Fruit fly (Drosophila melanogaster) whole organism, embryonic: Measurements from ENCODE around the gene CG14971.

Experiments used
- ATbp ChIP-seq: fragments of 200-800 bp; sonication (Bioruptor generic); optimal IDR thresholded peaks from 2 replicates; lab custom pipeline; 2017; ENCODE audit warnings: missing biosample characterization, mild to moderate bottlenecking, missing genetic modification characterization, missing genetic modification reagents
- Adf1 ChIP-seq: fragments of 200-800 bp; sonication (Bioruptor generic); IDR thresholded peaks from 2 replicates; pipeline ENCODE4 v1.3.6; 2022; ENCODE audit warnings: missing biosample characterization, missing genetic modification characterization
- Atf3 ChIP-seq: fragments of 200-800 bp; sonication (Bioruptor generic); optimal IDR thresholded peaks from 3 replicates; lab custom pipeline; 2016; ENCODE audit warnings: missing biosample characterization, missing genetic modification characterization
- BEAF-32 ChIP-seq: fragments of 200-800 bp; sonication (Bioruptor generic); optimal IDR thresholded peaks from 3 replicates; lab custom pipeline; 2017; ENCODE audit warnings: missing biosample characterization, missing genetic modification characterization, mild to moderate bottlenecking, moderate library complexity, missing genetic modification reagents
- CG10431 ChIP-seq: fragments of 200-800 bp; sonication (Bioruptor generic); optimal IDR thresholded peaks from 3 replicates; lab custom pipeline; 2018; ENCODE audit warnings: missing biosample characterization, mild to moderate bottlenecking, missing genetic modification characterization
- CG11093 ChIP-seq: fragments of 200-800 bp; sonication (Bioruptor generic); IDR thresholded peaks from 3 replicates; pipeline ENCODE4 v1.3.6; 2022; ENCODE audit warnings: missing biosample characterization, missing genetic modification characterization
- CG11398 ChIP-seq: fragments of 200-800 bp; sonication (Bioruptor generic); optimal IDR thresholded peaks from 2 replicates; lab custom pipeline; 2016; ENCODE audit warnings: missing biosample characterization, missing genetic modification characterization
- CG12155 ChIP-seq: fragments of 200-800 bp; sonication (Bioruptor generic); optimal IDR thresholded peaks from 3 replicates; lab custom pipeline; 2016; ENCODE audit warnings: missing biosample characterization, missing genetic modification characterization
- CG12299 ChIP-seq: fragments of 200-800 bp; sonication (Bioruptor generic); optimal IDR thresholded peaks from 2 replicates; lab custom pipeline; 2018; ENCODE audit warnings: missing biosample characterization, mild to moderate bottlenecking, missing genetic modification characterization
- CG12391 ChIP-seq: fragments of 200-800 bp; sonication (Bioruptor generic); optimal IDR thresholded peaks from 3 replicates; lab custom pipeline; 2018; ENCODE audit warnings: missing biosample characterization, mild to moderate bottlenecking, missing genetic modification characterization, moderate library complexity
- CG13123 ChIP-seq: fragments of 200-800 bp; sonication (Bioruptor generic); optimal IDR thresholded peaks from 2 replicates; lab custom pipeline; 2016; ENCODE audit warnings: missing biosample characterization, missing genetic modification characterization
- CG13624 ChIP-seq: fragments of 200-800 bp; sonication (Bioruptor generic); optimal IDR thresholded peaks from 2 replicates; lab custom pipeline; 2016; ENCODE audit warnings: missing biosample characterization, missing genetic modification characterization
- CG14014 ChIP-seq: fragments of 200-800 bp; sonication (Bioruptor generic); IDR thresholded peaks from 2 replicates; pipeline ENCODE4 v1.3.6; 2022; ENCODE audit warnings: missing biosample characterization, missing genetic modification characterization
- CG14710 ChIP-seq: fragments of 200-800 bp; sonication (Bioruptor generic); optimal IDR thresholded peaks from 3 replicates; lab custom pipeline; 2019; ENCODE audit warnings: missing biosample characterization, mild to moderate bottlenecking, missing genetic modification characterization, moderate library complexity
- CG17186 ChIP-seq: fragments of 200-800 bp; sonication (Bioruptor generic); optimal IDR thresholded peaks from 3 replicates; lab custom pipeline; 2017; ENCODE audit warnings: missing biosample characterization, missing genetic modification reagents, missing genetic modification characterization
- CG18764 ChIP-seq: fragments of 200-800 bp; sonication (Bioruptor generic); optimal IDR thresholded peaks from 3 replicates; lab custom pipeline; 2016; ENCODE audit warnings: missing biosample characterization, missing genetic modification characterization
- CG2120 ChIP-seq: fragments of 200-800 bp; sonication (Bioruptor generic); optimal IDR thresholded peaks from 3 replicates; lab custom pipeline; 2016; ENCODE audit warnings: missing biosample characterization, missing genetic modification characterization
- CG2202 ChIP-seq: fragments of 200-800 bp; sonication (Bioruptor generic); optimal IDR thresholded peaks from 2 replicates; lab custom pipeline; 2018; ENCODE audit warnings: missing biosample characterization, mild to moderate bottlenecking, missing genetic modification characterization
- CG31365 ChIP-seq: fragments of 200-800 bp; sonication (Bioruptor generic); optimal IDR thresholded peaks from 2 replicates; lab custom pipeline; 2018; ENCODE audit warnings: missing biosample characterization, mild to moderate bottlenecking, missing genetic modification characterization
- CG31388 ChIP-seq: fragments of 200-800 bp; sonication (Bioruptor generic); optimal IDR thresholded peaks from 2 replicates; lab custom pipeline; 2016; ENCODE audit warnings: missing biosample characterization, missing genetic modification characterization
- CG31441 ChIP-seq: fragments of 200-800 bp; sonication (Bioruptor generic); IDR thresholded peaks from 2 replicates; pipeline ENCODE4 v1.3.6; 2022; ENCODE audit warnings: missing biosample characterization, missing genetic modification characterization
- CG3407 ChIP-seq: fragments of 200-800 bp; sonication (Bioruptor generic); optimal IDR thresholded peaks from 2 replicates; lab custom pipeline; 2018; ENCODE audit warnings: missing biosample characterization, mild to moderate bottlenecking, missing genetic modification characterization
- CG42726 ChIP-seq: fragments of 200-800 bp; sonication (Bioruptor generic); IDR thresholded peaks from 2 replicates; pipeline ENCODE4 v1.3.6; 2022; ENCODE audit warnings: missing biosample characterization, missing genetic modification characterization; ENCODE audit not compliant: partially characterized antibody
- CG4282 ChIP-seq: fragments of 200-800 bp; sonication (Bioruptor generic); optimal IDR thresholded peaks from 2 replicates; lab custom pipeline; 2016; ENCODE audit warnings: missing biosample characterization, missing genetic modification characterization
- CG8359 ChIP-seq: fragments of 200-800 bp; sonication (Bioruptor generic); optimal IDR thresholded peaks from 2 replicates; lab custom pipeline; 2017; ENCODE audit warnings: missing biosample characterization, mild to moderate bottlenecking, missing genetic modification characterization, borderline replicate concordance
- CG9727 ChIP-seq: fragments of 200-800 bp; sonication (Bioruptor generic); optimal IDR thresholded peaks from 3 replicates; lab custom pipeline; 2017; ENCODE audit warnings: missing biosample characterization, mild to moderate bottlenecking, missing genetic modification characterization
- D ChIP-seq, 2 experiments: fragments of 200-800 bp in 1 of 2; fragments of >200 bp in 1 of 2; sonication (Bioruptor generic) in 1 of 2; optimal IDR thresholded peaks; 2 replicates in 1 of 2; 3 replicates in 1 of 2; lab custom pipeline; 2017; ENCODE audit warnings: mild to moderate bottlenecking in 1 of 2, missing biosample characterization in 1 of 2, missing genetic modification characterization in 1 of 2, missing genetic modification reagents in 1 of 2
- Elba2 ChIP-seq: fragments of 200-800 bp; sonication (Bioruptor generic); optimal IDR thresholded peaks from 3 replicates; lab custom pipeline; 2016; ENCODE audit warnings: missing biosample characterization, missing genetic modification characterization
- H15 ChIP-seq: fragments of 200-800 bp; sonication (Bioruptor generic); IDR thresholded peaks from 3 replicates; pipeline ENCODE4 v1.3.6; 2022; ENCODE audit warnings: missing biosample characterization, missing genetic modification characterization
- Hand ChIP-seq: fragments of 200-800 bp; sonication (Bioruptor generic); optimal IDR thresholded peaks from 2 replicates; lab custom pipeline; 2017; ENCODE audit warnings: mild to moderate bottlenecking, missing biosample characterization, missing genetic modification reagents, missing genetic modification characterization
- HmgD ChIP-seq: fragments of 200-800 bp; sonication (Bioruptor generic); optimal IDR thresholded peaks from 3 replicates; lab custom pipeline; 2016; ENCODE audit warnings: missing biosample characterization, missing genetic modification characterization
- HmgZ ChIP-seq: fragments of 200-800 bp; sonication (Bioruptor generic); optimal IDR thresholded peaks from 2 replicates; lab custom pipeline; 2018; ENCODE audit warnings: missing biosample characterization, mild to moderate bottlenecking, missing genetic modification characterization
- Lpt ChIP-seq: fragments of >200 bp; optimal IDR thresholded peaks from 2 replicates; lab custom pipeline; 2018; ENCODE audit warnings: missing biosample characterization, missing genetic modification characterization
- MTF-1 ChIP-seq: fragments of 200-800 bp; sonication (Bioruptor generic); optimal IDR thresholded peaks from 2 replicates; lab custom pipeline; 2018; ENCODE audit warnings: missing biosample characterization, mild to moderate bottlenecking, missing genetic modification characterization, borderline replicate concordance
- Xbp1 ChIP-seq: fragments of 200-800 bp; sonication (Bioruptor generic); optimal IDR thresholded peaks from 3 replicates; lab custom pipeline; 2016; ENCODE audit warnings: missing biosample characterization, mild to moderate bottlenecking, missing genetic modification characterization
- ab ChIP-seq: fragments of 200-800 bp; sonication (Bioruptor generic); optimal IDR thresholded peaks from 2 replicates; lab custom pipeline; 2016; ENCODE audit warnings: missing biosample characterization, missing genetic modification characterization
- bsh ChIP-seq, 2 experiments: fragments of 200-800 bp; sonication (Bioruptor generic); optimal IDR thresholded peaks; 2 replicates each; lab custom pipeline; 2017 to 2018; ENCODE audit warnings: mild to moderate bottlenecking in 2 of 2, missing biosample characterization in 2 of 2, missing genetic modification characterization in 2 of 2, moderate library complexity in 1 of 2
- jing ChIP-seq: fragments of 200-800 bp; sonication (Bioruptor generic); optimal IDR thresholded peaks from 2 replicates; lab custom pipeline; 2018; ENCODE audit warnings: missing biosample characterization, mild to moderate bottlenecking, missing genetic modification characterization
- kni ChIP-seq: fragments of 200-800 bp; sonication (Bioruptor generic); optimal IDR thresholded peaks from 3 replicates; lab custom pipeline; 2017; ENCODE audit warnings: mild to moderate bottlenecking, missing biosample characterization, missing genetic modification reagents, missing genetic modification characterization
- knrl ChIP-seq: fragments of 200-800 bp; sonication (Bioruptor generic); IDR thresholded peaks from 3 replicates; pipeline ENCODE4 v1.3.6; 2022; ENCODE audit warnings: missing biosample characterization, missing genetic modification characterization; ENCODE audit not compliant: partially characterized antibody
- mld ChIP-seq: fragments of 200-800 bp; sonication (Bioruptor generic); IDR thresholded peaks from 3 replicates; pipeline ENCODE4 v1.3.6; 2022; ENCODE audit warnings: missing biosample characterization, missing genetic modification characterization; ENCODE audit not compliant: partially characterized antibody
- nau ChIP-seq: fragments of 200-800 bp; sonication (Bioruptor generic); optimal IDR thresholded peaks from 3 replicates; lab custom pipeline; 2017; ENCODE audit warnings: missing biosample characterization, mild to moderate bottlenecking, missing genetic modification characterization, missing genetic modification reagents
- nom ChIP-seq: fragments of 200-800 bp; sonication (Bioruptor generic); optimal IDR thresholded peaks from 2 replicates; lab custom pipeline; 2017; ENCODE audit warnings: missing biosample characterization, missing genetic modification characterization, mild to moderate bottlenecking, moderate library complexity, missing genetic modification reagents
- onecut ChIP-seq: fragments of 200-800 bp; sonication (Bioruptor generic); IDR thresholded peaks from 2 replicates; pipeline ENCODE4 v1.3.6; 2022; ENCODE audit warnings: missing biosample characterization, missing genetic modification characterization
- pan ChIP-seq, 4 experiments: fragments of >200 bp in 3 of 4; fragments of 200-800 bp in 1 of 4; sonication (Bioruptor generic) in 1 of 4; optimal IDR thresholded peaks in 3 of 4; IDR thresholded peaks in 1 of 4; 2 replicates each; pipeline versions ENCODE4 v1.3.6 to Lab custom; 2017 to 2022; ENCODE audit warnings: missing biosample characterization in 2 of 4, missing genetic modification characterization in 2 of 4, mixed read lengths in 1 of 4
- peb ChIP-seq: fragments of 200-800 bp; sonication (Bioruptor generic); IDR thresholded peaks from 2 replicates; pipeline ENCODE4 v1.3.6; 2022; ENCODE audit warnings: missing biosample characterization, missing genetic modification characterization
- sim ChIP-seq: fragments of 200-800 bp; sonication (Bioruptor generic); IDR thresholded peaks from 2 replicates; pipeline ENCODE4 v1.3.6; 2022; ENCODE audit warnings: missing biosample characterization, missing genetic modification characterization
- ttk ChIP-seq: fragments of 200-800 bp; sonication (Bioruptor generic); IDR thresholded peaks from 2 replicates; pipeline ENCODE4 v2.1.2; 2022; ENCODE audit warnings: missing biosample characterization, missing genetic modification characterization
- yki ChIP-seq: fragments of >200 bp; optimal IDR thresholded peaks from 3 replicates; lab custom pipeline; 2018

CG14971 gene

dm6 chr3L:3438473-3438872, 32.6 kb downstream of the CG14971 start (continued):
- TF ChIP-seq H15 (0 out of 3 replicates have a peak, but pooled peaks have one; percentile 36), CG12155 (GFP tag; lab: Kevin White, UChicago) (peak; percentile 33), nau (no peak), bsh (GFP tag; optimal IDR thresholded peaks at IDR 0.05; lab: Kevin White, UChicago) (peak in 1 of 2 experiments; percentile 85), Lpt (GFP tag; lab: Kevin White, UChicago) (no peak), HmgD (GFP tag; lab: Kevin White, UChicago) (no peak), Atf3 (peak; percentile 22), Elba2 (GFP tag; lab: Kevin White, UChicago) (no peak), CG14710 (tag; lab: Kevin White, UChicago) (peak; percentile 77), D (optimal IDR thresholded peaks at IDR 0.05; lab: Kevin White, UChicago) (no peak), D (GFP tag; optimal IDR thresholded peaks at IDR 0.05; lab: Kevin White, UChicago) (peak; percentile 66), CG12299 (tag; lab: Kevin White, UChicago) (no peak), CG13123 (GFP tag; lab: Kevin White, UChicago) (peak; percentile 7), CG13624 (GFP tag; lab: Kevin White, UChicago) (peak; percentile 53), CG31365 (no peak), BEAF-32 (no peak), CG11093 (GFP tag; lab: Robert Waterston, UW) (no peak), CG18764 (GFP tag; lab: Kevin White, UChicago) (peak; percentile 52), kni (GFP tag; lab: Kevin White, UChicago) (peak; percentile 19), nom (GFP tag; lab: Kevin White, UChicago) (no peak), CG3407 (GFP tag; lab: Kevin White, UChicago) (peak; percentile 52), CG17186 (peak; percentile 20), CG2120 (GFP tag; lab: Kevin White, UChicago) (peak; percentile 56), Hand (no peak), Adf1 (GFP tag; lab: Robert Waterston, UW) (no peak), CG31388 (GFP tag; lab: Kevin White, UChicago) (no peak), CG42726 (GFP tag; lab: Robert Waterston, UW) (no peak), CG4282 (GFP tag; lab: Kevin White, UChicago) (no peak), pan (optimal IDR thresholded peaks at IDR 0.05; lab: Kevin White, UChicago) (no peak), pan (GFP tag; optimal IDR thresholded peaks at IDR 0.05 in 1 of 2, IDR thresholded peaks at IDR 0.05 in 1 of 2) (peak in 1 of 2 experiments; percentile 79), peb (GFP tag; lab: Robert Waterston, UW) (0 out of 2 replicates have a peak, but pooled peaks have one; percentile 25), onecut (GFP tag; lab: Robert Waterston, UW) (peak; percentile 52), knrl (GFP tag; lab: Robert Waterston, UW) (no peak), mld (GFP tag; lab: Robert Waterston, UW) (no peak), ATbp (peak; percentile 59), HmgZ (tag; lab: Kevin White, UChicago) (peak; percentile 7), CG14014 (GFP tag; lab: Robert Waterston, UW) (no peak), CG11398 (GFP tag; lab: Kevin White, UChicago) (no peak), CG9727 (peak; percentile 85), CG12391 (peak; percentile 85), sim (GFP tag; lab: Robert Waterston, UW) (peak; percentile 35; the same call in 1 of the 2 replicates), CG2202 (tag; lab: Kevin White, UChicago) (peak; percentile 46), MTF-1 (GFP tag; lab: Kevin White, UChicago) (no peak), yki (no peak), ab (GFP tag; lab: Kevin White, UChicago) (no peak), CG8359 (GFP tag; lab: Kevin White, UChicago) (no peak), ttk (GFP tag; lab: Robert Waterston, UW) (peak; percentile 54; the same call in 1 of the 2 replicates), CG31441 (GFP tag; lab: Robert Waterston, UW) (peak; percentile 81), CG10431 (no peak), jing (GFP tag; lab: Kevin White, UChicago) (no peak), Xbp1 (GFP tag; lab: Kevin White, UChicago) (peak; percentile 65)
